Fruit fly (Drosophila melanogaster) whole organism, embryonic: Measurements from ENCODE around the gene RpL14.

Experiments
- CG11723 ChIP-seq: fragments of 200-800 bp; sonication (Bioruptor generic); optimal IDR thresholded peaks from 2 replicates; lab custom pipeline; 2017; ENCODE audit warnings: missing biosample characterization, mild to moderate bottlenecking, missing genetic modification characterization
- CG12299 ChIP-seq: fragments of 200-800 bp; sonication (Bioruptor generic); optimal IDR thresholded peaks from 2 replicates; lab custom pipeline; 2018; ENCODE audit warnings: missing biosample characterization, mild to moderate bottlenecking, missing genetic modification characterization
- CG14860 ChIP-seq: fragments of 200-800 bp; sonication (Bioruptor generic); IDR thresholded peaks from 3 replicates; pipeline ENCODE4 v1.3.6; 2022; ENCODE audit warnings: missing biosample characterization, missing genetic modification characterization; ENCODE audit not compliant: partially characterized antibody
- CG15601 ChIP-seq: fragments of 200-800 bp; sonication (Bioruptor generic); optimal IDR thresholded peaks from 3 replicates; lab custom pipeline; 2019; ENCODE audit warnings: missing biosample characterization, mild to moderate bottlenecking, missing genetic modification characterization, moderate library complexity
- CG17361 ChIP-seq: fragments of 200-800 bp; sonication (Bioruptor generic); IDR thresholded peaks from 3 replicates; pipeline ENCODE4 v1.3.6; 2022; ENCODE audit warnings: missing biosample characterization, missing genetic modification characterization
- CG17912 ChIP-seq: fragments of 200-800 bp; sonication (Bioruptor generic); optimal IDR thresholded peaks from 2 replicates; lab custom pipeline; 2018; ENCODE audit warnings: missing biosample characterization, mild to moderate bottlenecking, missing genetic modification characterization
- CG1792 ChIP-seq: fragments of 200-800 bp; sonication (Bioruptor generic); optimal IDR thresholded peaks from 2 replicates; lab custom pipeline; 2016; ENCODE audit warnings: missing biosample characterization, missing genetic modification characterization
- CG2875 ChIP-seq: fragments of 200-800 bp; sonication (Bioruptor generic); optimal IDR thresholded peaks from 2 replicates; lab custom pipeline; 2017; ENCODE audit warnings: missing biosample characterization, mild to moderate bottlenecking, missing genetic modification characterization, missing genetic modification reagents
- CG30403 ChIP-seq: fragments of 200-800 bp; sonication (Bioruptor generic); optimal IDR thresholded peaks from 3 replicates; lab custom pipeline; 2016; ENCODE audit warnings: missing biosample characterization, missing genetic modification characterization
- CG31441 ChIP-seq: fragments of 200-800 bp; sonication (Bioruptor generic); IDR thresholded peaks from 2 replicates; pipeline ENCODE4 v1.3.6; 2022; ENCODE audit warnings: missing biosample characterization, missing genetic modification characterization
- CG5180 ChIP-seq: fragments of 200-800 bp; sonication (Bioruptor generic); optimal IDR thresholded peaks from 3 replicates; lab custom pipeline; 2017; ENCODE audit warnings: missing biosample characterization, missing genetic modification characterization, mild to moderate bottlenecking, moderate library complexity, missing genetic modification reagents
- CG6791 ChIP-seq: fragments of 200-800 bp; sonication (Bioruptor generic); IDR thresholded peaks from 3 replicates; pipeline ENCODE4 v1.3.6; 2022; ENCODE audit warnings: missing biosample characterization, missing genetic modification characterization; ENCODE audit not compliant: partially characterized antibody
- CG7357 ChIP-seq: fragments of 200-800 bp; sonication (Bioruptor generic); IDR thresholded peaks from 3 replicates; pipeline ENCODE4 v1.3.6; 2022; ENCODE audit warnings: missing biosample characterization, missing genetic modification characterization
- CG8478 ChIP-seq: fragments of >200 bp; optimal IDR thresholded peaks from 2 replicates; lab custom pipeline; 2018
- CG8765 ChIP-seq: fragments of 200-800 bp; sonication (Bioruptor generic); IDR thresholded peaks from 2 replicates; pipeline ENCODE4 v1.3.6; 2022; ENCODE audit warnings: missing biosample characterization, missing genetic modification characterization
- CHES-1-like ChIP-seq: fragments of 200-800 bp; sonication (Bioruptor generic); optimal IDR thresholded peaks from 2 replicates; lab custom pipeline; 2016; ENCODE audit warnings: missing biosample characterization, missing genetic modification characterization
- Dbx ChIP-seq: fragments of 200-800 bp; sonication (Bioruptor generic); IDR thresholded peaks from 3 replicates; pipeline ENCODE4 v1.3.6; 2022; ENCODE audit warnings: missing biosample characterization, missing genetic modification characterization
- Drgx ChIP-seq: fragments of 200-800 bp; sonication (Bioruptor generic); IDR thresholded peaks from 2 replicates; pipeline ENCODE4 v1.3.6; 2022; ENCODE audit warnings: missing biosample characterization, missing genetic modification characterization
- E2f2 ChIP-seq: fragments of 200-800 bp; sonication (Bioruptor generic); IDR thresholded peaks from 2 replicates; pipeline ENCODE4 v1.3.6; 2022; ENCODE audit warnings: missing biosample characterization, missing genetic modification characterization
- Jarid2 ChIP-seq: fragments of 200-800 bp; sonication (Bioruptor generic); optimal IDR thresholded peaks from 3 replicates; lab custom pipeline; 2017; ENCODE audit warnings: mild to moderate bottlenecking, missing biosample characterization, missing genetic modification reagents, missing genetic modification characterization
- Mad ChIP-seq: fragments of 200-800 bp; sonication (Bioruptor generic); optimal IDR thresholded peaks from 2 replicates; lab custom pipeline; 2016; ENCODE audit warnings: missing biosample characterization, missing genetic modification characterization
- Med ChIP-seq: fragments of 200-800 bp; sonication (Bioruptor generic); peaks from one replicate; lab custom pipeline; 2016; ENCODE audit warnings: missing biosample characterization, missing genetic modification characterization, mild to moderate bottlenecking, inconsistent platforms, moderate library complexity
- Oaz ChIP-seq: fragments of 200-800 bp; sonication (Bioruptor generic); IDR thresholded peaks from 2 replicates; pipeline ENCODE4 v1.3.6; 2022; ENCODE audit warnings: missing biosample characterization, missing genetic modification characterization
- Opbp ChIP-seq: fragments of 200-800 bp; sonication (Bioruptor generic); IDR thresholded peaks from 3 replicates; pipeline ENCODE4 v1.3.6; 2022; ENCODE audit warnings: missing biosample characterization, missing genetic modification characterization; ENCODE audit not compliant: partially characterized antibody
- Optix ChIP-seq: fragments of 200-800 bp; sonication (Bioruptor generic); IDR thresholded peaks from 3 replicates; pipeline ENCODE4 v1.3.6; 2022; ENCODE audit warnings: missing biosample characterization, missing genetic modification characterization
- Pdp1 ChIP-seq, 2 experiments: fragments of 200-800 bp; sonication (Bioruptor generic); optimal IDR thresholded peaks; 3 replicates each; lab custom pipeline; 2016; ENCODE audit warnings: missing biosample characterization in 2 of 2, missing genetic modification characterization in 2 of 2, mild to moderate bottlenecking in 1 of 2, moderate library complexity in 1 of 2
- Sox100B ChIP-seq: fragments of 200-800 bp; sonication (Bioruptor generic); optimal IDR thresholded peaks from 3 replicates; lab custom pipeline; 2018; ENCODE audit warnings: missing biosample characterization, mild to moderate bottlenecking, missing genetic modification characterization
- Tbp ChIP-seq: fragments of >200 bp; optimal IDR thresholded peaks from 2 replicates; lab custom pipeline; 2018; ENCODE audit warnings: missing biosample characterization, missing genetic modification characterization
- ab ChIP-seq: fragments of 200-800 bp; sonication (Bioruptor generic); optimal IDR thresholded peaks from 2 replicates; lab custom pipeline; 2016; ENCODE audit warnings: missing biosample characterization, missing genetic modification characterization
- aop ChIP-seq: fragments of 200-800 bp; sonication (Bioruptor generic); IDR thresholded peaks from 2 replicates; pipeline ENCODE4 v1.3.6; 2022; ENCODE audit warnings: missing biosample characterization, missing genetic modification characterization
- ato ChIP-seq: fragments of 200-800 bp; sonication (Bioruptor generic); IDR thresholded peaks from 2 replicates; pipeline ENCODE4 v1.3.6; 2022; ENCODE audit warnings: missing biosample characterization, missing genetic modification characterization; ENCODE audit not compliant: partially characterized antibody
- corto ChIP-seq: fragments of 200-800 bp; sonication (Bioruptor generic); optimal IDR thresholded peaks from 2 replicates; lab custom pipeline; 2016; ENCODE audit warnings: missing biosample characterization, mild to moderate bottlenecking, missing genetic modification characterization, moderate library complexity
- ftz-f1 ChIP-seq: fragments of 200-800 bp; sonication (Bioruptor generic); optimal IDR thresholded peaks from 2 replicates; lab custom pipeline; 2016; ENCODE audit warnings: missing biosample characterization, missing genetic modification characterization
- ham ChIP-seq: fragments of 200-800 bp; sonication (Bioruptor generic); IDR thresholded peaks from 2 replicates; pipeline ENCODE4 v1.3.6; 2022; ENCODE audit warnings: missing biosample characterization, missing genetic modification characterization
- hb ChIP-seq: fragments of 200-800 bp; sonication (Bioruptor generic); IDR thresholded peaks from 3 replicates; pipeline ENCODE4 v1.3.6; 2022; ENCODE audit warnings: missing biosample characterization, missing genetic modification characterization; ENCODE audit not compliant: partially characterized antibody
- lola ChIP-seq, 3 experiments: fragments of >200 bp in 2 of 3; fragments of 200-800 bp in 1 of 3; sonication (Bioruptor generic) in 1 of 3; optimal IDR thresholded peaks; 2 replicates each; lab custom pipeline; 2017 to 2019; ENCODE audit warnings: missing biosample characterization in 3 of 3, missing genetic modification characterization in 3 of 3, mild to moderate bottlenecking in 1 of 3, moderate library complexity in 1 of 3
- maf-S ChIP-seq: fragments of 200-800 bp; sonication (Bioruptor generic); optimal IDR thresholded peaks from 2 replicates; lab custom pipeline; 2016; ENCODE audit warnings: missing biosample characterization, missing genetic modification characterization
- nerfin-1 ChIP-seq: fragments of 200-800 bp; sonication (Bioruptor generic); optimal IDR thresholded peaks from 3 replicates; lab custom pipeline; 2019; ENCODE audit warnings: missing biosample characterization, mild to moderate bottlenecking, missing genetic modification characterization, moderate library complexity
- nerfin-2 ChIP-seq: fragments of 200-800 bp; sonication (Bioruptor generic); IDR thresholded peaks from 2 replicates; pipeline ENCODE4 v1.3.6; 2022; ENCODE audit warnings: missing biosample characterization, missing genetic modification characterization; ENCODE audit not compliant: partially characterized antibody
- pb ChIP-seq: fragments of 200-800 bp; sonication (Bioruptor generic); optimal IDR thresholded peaks from 3 replicates; lab custom pipeline; 2016; ENCODE audit warnings: missing biosample characterization, missing genetic modification characterization
- pros ChIP-seq: fragments of 200-800 bp; sonication (Bioruptor generic); optimal IDR thresholded peaks from 3 replicates; lab custom pipeline; 2019; ENCODE audit warnings: missing biosample characterization, mild to moderate bottlenecking, missing genetic modification characterization, moderate library complexity
- sd ChIP-seq: fragments of 200-800 bp; sonication (Bioruptor generic); optimal IDR thresholded peaks from 3 replicates; lab custom pipeline; 2018; ENCODE audit warnings: missing biosample characterization, mild to moderate bottlenecking, missing genetic modification characterization, moderate library complexity
- sens ChIP-seq: fragments of 200-800 bp; sonication (Bioruptor generic); peaks from one replicate; lab custom pipeline; 2016; ENCODE audit warnings: missing biosample characterization, missing genetic modification characterization
- sr ChIP-seq: fragments of 200-800 bp; sonication (Bioruptor generic); IDR thresholded peaks from 3 replicates; pipeline ENCODE4 v1.3.6; 2022; ENCODE audit warnings: missing biosample characterization, missing genetic modification characterization
- sug ChIP-seq: fragments of 200-800 bp; optimal IDR thresholded peaks from 2 replicates; lab custom pipeline; 2019; ENCODE audit warnings: missing biosample characterization, mild to moderate bottlenecking, missing genetic modification characterization, moderate library complexity
- tin ChIP-seq: fragments of 200-800 bp; sonication (Bioruptor generic); optimal IDR thresholded peaks from 3 replicates; lab custom pipeline; 2016; ENCODE audit warnings: missing biosample characterization, missing genetic modification characterization
- unc-4 ChIP-seq: fragments of 200-800 bp; sonication (Bioruptor generic); IDR thresholded peaks from 2 replicates; pipeline ENCODE4 v1.3.6; 2022; ENCODE audit warnings: missing biosample characterization, missing genetic modification characterization; ENCODE audit not compliant: partially characterized antibody
- unpg ChIP-seq: fragments of 200-800 bp; sonication (Bioruptor generic); optimal IDR thresholded peaks from 3 replicates; lab custom pipeline; 2018; ENCODE audit warnings: missing biosample characterization, mild to moderate bottlenecking, missing genetic modification characterization, moderate library complexity

Gene RpL14

DNA sequence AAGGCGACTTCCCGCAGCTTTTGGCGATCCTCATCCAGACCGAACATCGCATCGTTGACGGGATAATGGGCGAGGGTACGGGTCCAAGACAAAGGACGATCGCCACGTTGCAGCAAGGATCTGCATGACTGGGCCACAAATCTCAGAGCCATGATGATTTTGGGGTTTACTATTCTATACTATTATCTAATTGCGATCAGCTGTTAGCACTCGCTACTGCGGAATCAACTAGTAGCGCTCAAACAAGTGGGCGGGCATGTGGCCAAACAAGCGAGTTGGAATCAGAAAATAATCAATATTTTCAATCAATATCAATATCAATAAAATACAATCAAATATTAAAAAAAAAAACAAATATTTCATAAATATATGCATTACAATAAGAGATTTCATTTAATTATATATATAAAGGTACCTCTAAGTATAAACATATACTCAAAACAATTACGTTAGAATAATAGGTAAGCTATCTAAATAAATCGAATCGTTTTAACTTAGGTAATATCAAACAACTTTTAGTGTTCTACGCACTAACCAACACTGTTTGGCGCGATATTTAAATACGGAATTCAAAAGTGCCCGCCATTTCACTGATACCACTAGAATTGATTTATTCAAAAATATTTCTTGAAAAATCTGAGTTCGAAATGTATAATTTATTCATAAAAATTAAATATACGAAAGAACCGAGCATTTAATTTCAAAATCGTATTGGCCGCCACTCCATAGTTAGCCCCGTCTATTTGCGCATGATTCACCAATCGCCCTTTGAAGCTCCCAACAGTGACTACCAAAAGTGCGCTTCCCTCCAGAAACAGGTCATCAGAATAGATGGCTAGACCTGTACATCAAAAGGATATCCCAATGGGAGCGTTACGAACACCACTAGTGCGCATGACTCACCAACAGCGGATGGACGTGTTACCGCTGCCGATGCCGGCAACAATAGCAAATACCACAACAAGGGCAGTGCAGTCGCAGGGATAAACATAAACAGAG, 24.7 kb upstream of the RpL14 start, which contains the start of the genes CG6638 and CG43078 (continued):
- no peak for TF ChIP-seq CG2875
- no peak for TF ChIP-seq nerfin-1
- TF ChIP-seq Dbx (GFP tag; lab: Robert Waterston, UW), result no peak
- no peak for TF ChIP-seq CHES-1-like
- no peak for TF ChIP-seq lola (GFP tag; optimal IDR thresholded peaks at IDR 0.05; lab: Kevin White, UChicago)
- no peak for TF ChIP-seq aop (GFP tag; lab: Robert Waterston, UW)
- TF ChIP-seq E2f2 (GFP tag; lab: Robert Waterston, UW), result peak; percentile 91
- no peak for TF ChIP-seq maf-S
- no peak for TF ChIP-seq CG6791
- no peak for TF ChIP-seq Sox100B
- no peak for TF ChIP-seq ab (GFP tag; lab: Kevin White, UChicago)
- TF ChIP-seq CG15601 (tag; lab: Kevin White, UChicago), result peak; percentile 28
- TF ChIP-seq CG8478 (lab: Kevin White, UChicago), result no peak
- no peak for TF ChIP-seq CG12299 (tag; lab: Kevin White, UChicago)
- no peak for TF ChIP-seq unpg (GFP tag; lab: Kevin White, UChicago)
- TF ChIP-seq CG8765 (GFP tag; lab: Robert Waterston, UW), result no peak
- no peak for TF ChIP-seq Jarid2 (GFP tag; lab: Kevin White, UChicago)
- TF ChIP-seq CG14860 (GFP tag; lab: Robert Waterston, UW), result no peak
- TF ChIP-seq sd (tag; lab: Kevin White, UChicago), result no peak
- TF ChIP-seq ftz-f1 (GFP tag; lab: Kevin White, UChicago), result no peak
- no peak for TF ChIP-seq hb (GFP tag; lab: Robert Waterston, UW)
- no peak for TF ChIP-seq Oaz (GFP tag; lab: Robert Waterston, UW)
- TF ChIP-seq CG17361 (GFP tag; lab: Robert Waterston, UW), result no peak
- TF ChIP-seq Optix (GFP tag; lab: Robert Waterston, UW), result no peak
- no peak for TF ChIP-seq CG1792
- peak; percentile 60 for TF ChIP-seq sens (GFP tag; lab: Kevin White, UChicago)
- TF ChIP-seq CG31441 (GFP tag; lab: Robert Waterston, UW), result no peak
- TF ChIP-seq Mad (GFP tag; lab: Kevin White, UChicago), result no peak
- no peak for TF ChIP-seq pb (GFP tag; lab: Kevin White, UChicago)
- peak; percentile 73 for TF ChIP-seq Med (GFP tag; lab: Kevin White, UChicago)
- TF ChIP-seq sug (tag; lab: Kevin White, UChicago), result no peak
- no peak for TF ChIP-seq corto (GFP tag; lab: Kevin White, UChicago)
- no peak for TF ChIP-seq unc-4 (GFP tag; lab: Robert Waterston, UW)
- TF ChIP-seq Drgx (GFP tag; lab: Robert Waterston, UW), result no peak
- peak; percentile 11; the same call in 1 of the 2 replicates for TF ChIP-seq nerfin-2
- no peak for TF ChIP-seq Tbp
- no peak for TF ChIP-seq ham
- TF ChIP-seq Opbp (GFP tag; lab: Robert Waterston, UW), result no peak
- TF ChIP-seq CG5180 (GFP tag; lab: Kevin White, UChicago), result no peak
- TF ChIP-seq sr, result peak; percentile 57; the same call in 2 of the 3 replicates
- peak in 1 of 2 experiments; percentile 92 for TF ChIP-seq Pdp1 (GFP tag; optimal IDR thresholded peaks at IDR 0.05; lab: Kevin White, UChicago)
- peak; percentile 45 for TF ChIP-seq CG30403 (GFP tag; lab: Kevin White, UChicago)
- no peak for TF ChIP-seq CG7357 (GFP tag; lab: Robert Waterston, UW)
- TF ChIP-seq CG17912 (GFP tag; lab: Kevin White, UChicago), result no peak
- no peak for TF ChIP-seq CG11723 (GFP tag; lab: Kevin White, UChicago)
- no peak for TF ChIP-seq ato (GFP tag; lab: Robert Waterston, UW)
- peak; percentile 4 for TF ChIP-seq tin (GFP tag; lab: Kevin White, UChicago)
- no peak for TF ChIP-seq pros
